ENCODE assay signal across 1 worm cellular context in the genomic region with DNA sequence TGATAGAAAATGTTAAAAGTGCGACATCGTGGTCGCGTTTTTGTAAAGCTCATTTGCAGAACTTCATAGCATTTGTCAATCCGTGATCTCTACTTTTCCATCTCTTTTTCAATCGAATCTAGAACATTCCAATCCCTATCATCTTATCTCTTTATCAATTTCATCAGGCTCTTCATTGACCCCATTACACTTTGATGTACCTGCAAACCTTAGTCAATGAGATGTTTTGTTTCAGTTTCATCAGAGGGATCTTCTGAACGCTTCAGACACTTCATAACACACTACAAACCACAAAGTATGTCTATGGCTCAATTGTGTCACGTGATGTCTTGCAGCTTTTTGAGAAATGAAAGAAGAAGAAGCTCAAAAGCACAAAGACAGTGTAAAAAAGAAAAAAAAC.
A peak's percentile ranks its signal among the peaks of the same experiment; 100 is the strongest.
TF ChIP-seq lines count a peak whose summit lies in the region.

No protein-coding gene starts in this region.

TF ChIP-seq in whole organism, L2 larva, 48 proteins besides CTCF, POLR2A, EP300 and RAD21 (continued from another document):
- TF ChIP-seq Y55F3AM.14 (GFP tag; optimal IDR thresholded peaks at IDR 0.05; lab: Kevin White, UChicago) (no peak), dmd-4 (tag; optimal IDR thresholded peaks at IDR 0.05; lab: Kevin White, UChicago) (no peak), mbf-1 (tag; optimal IDR thresholded peaks at IDR 0.05; lab: Kevin White, UChicago) (no peak), nhr-25 (tag; optimal IDR thresholded peaks at IDR 0.05; lab: Kevin White, UChicago) (no peak), ZK546.5 (tag; optimal IDR thresholded peaks at IDR 0.05; lab: Kevin White, UChicago) (no peak), snpc-4 (tag; optimal IDR thresholded peaks at IDR 0.05; lab: Kevin White, UChicago) (no peak), sem-4 (tag; optimal IDR thresholded peaks at IDR 0.05; lab: Kevin White, UChicago) (peak; percentile 26), ztf-4 (tag; optimal IDR thresholded peaks at IDR 0.05; lab: Kevin White, UChicago) (no peak), sma-9 (GFP tag; optimal IDR thresholded peaks at IDR 0.05; lab: Kevin White, UChicago) (peak; percentile 47), sma-9 (tag; optimal IDR thresholded peaks at IDR 0.05; lab: Kevin White, UChicago) (no peak), C34F6.9 (tag; optimal IDR thresholded peaks at IDR 0.05; lab: Kevin White, UChicago) (peak; percentile 37), skn-1 (tag; optimal IDR thresholded peaks at IDR 0.05; lab: Kevin White, UChicago) (no peak)
